Worm (Caenorhabditis elegans) whole organism, L4 larva: ENCODE data around the gene F55H2.5.

Experiments used
- D1046.2 ChIP-seq: fragments of 200-800 bp; sonication (Bioruptor generic); IDR thresholded peaks from 2 replicates; pipeline ENCODE4 v1.3.6; 2022; ENCODE audit warnings: missing genetic modification characterization, missing compliant biosample characterization
- F10B5.3 ChIP-seq: sonication (generic microtip); optimal IDR thresholded peaks from 2 replicates; lab custom pipeline; 2016; ENCODE audit warnings: mild to moderate bottlenecking, missing genetic modification characterization, missing compliant biosample characterization
- F37D6.2 ChIP-seq: sonication (generic microtip); optimal IDR thresholded peaks from 2 replicates; lab custom pipeline; 2016; ENCODE audit warnings: mild to moderate bottlenecking, missing genetic modification characterization, missing compliant biosample characterization
- F44E2.7 ChIP-seq: fragments of 200-800 bp; sonication (Bioruptor generic); IDR thresholded peaks from 2 replicates; pipeline ENCODE4 v2.1.2; 2022; ENCODE audit warnings: missing genetic modification characterization, missing compliant biosample characterization
- F49E8.2 ChIP-seq: sonication (generic microtip); optimal IDR thresholded peaks from 2 replicates; lab custom pipeline; 2016; ENCODE audit warnings: missing compliant biosample characterization, mild to moderate bottlenecking, missing genetic modification characterization, borderline replicate concordance
- Y105C5A.15 ChIP-seq: fragments of 200-800 bp; sonication (Bioruptor generic); IDR thresholded peaks from 2 replicates; pipeline ENCODE4 v1.3.6; 2022; ENCODE audit warnings: missing genetic modification characterization, missing compliant biosample characterization
- Y5F2A.4 ChIP-seq: fragments of 200-800 bp; sonication (Bioruptor generic); optimal IDR thresholded peaks from 2 replicates; lab custom pipeline; 2018; ENCODE audit warnings: mild to moderate bottlenecking, missing genetic modification characterization, missing compliant biosample characterization
- Y75B8A.6 ChIP-seq: fragments of 200-800 bp; sonication (Bioruptor generic); IDR thresholded peaks from 2 replicates; pipeline ENCODE4 v1.3.6; 2022; ENCODE audit warnings: missing genetic modification reagents, missing genetic modification characterization, missing compliant biosample characterization
- ZK337.2 ChIP-seq: fragments of 200-800 bp; sonication (Bioruptor generic); IDR thresholded peaks from 2 replicates; pipeline ENCODE4 v1.3.6; 2022; ENCODE audit warnings: missing genetic modification reagents, missing genetic modification characterization, missing compliant biosample characterization
- arid-1 ChIP-seq: fragments of 200-800 bp; sonication (Bioruptor generic); conservative IDR thresholded peaks from 2 replicates; pipeline ENCODE4 v1.3.6; 2022; ENCODE audit warnings: missing genetic modification reagents, missing genetic modification characterization, missing compliant biosample characterization
- ceh-32 ChIP-seq: sonication (generic microtip); optimal IDR thresholded peaks from 2 replicates; lab custom pipeline; 2016; ENCODE audit warnings: mild to moderate bottlenecking, missing genetic modification characterization, missing compliant biosample characterization; ENCODE audit not compliant: poor library complexity
- ceh-62 ChIP-seq: sonication (generic microtip); optimal IDR thresholded peaks from 2 replicates; lab custom pipeline; 2017; ENCODE audit warnings: missing biosample characterization, missing genetic modification characterization
- ces-1 ChIP-seq: fragments of 150-350 bp; sonication (generic microtip); optimal IDR thresholded peaks from 4 replicates; lab custom pipeline; 2014; ENCODE audit warnings: missing biosample characterization, missing genetic modification reagents, missing genetic modification characterization
- cey-2 ChIP-seq: sonication (generic microtip); optimal IDR thresholded peaks from 3 replicates; lab custom pipeline; 2017; ENCODE audit warnings: missing genetic modification characterization, mild to moderate bottlenecking, missing compliant biosample characterization, antibody characterized with exemption, borderline replicate concordance; ENCODE audit not compliant: insufficient read depth
- daf-12 ChIP-seq: fragments of 150-350 bp; optimal IDR thresholded peaks from 2 replicates; lab custom pipeline; 2014; ENCODE audit warnings: missing biosample characterization, missing genetic modification reagents, missing genetic modification characterization
- dve-1 ChIP-seq: sonication (generic microtip); optimal IDR thresholded peaks from 2 replicates; lab custom pipeline; 2017; ENCODE audit warnings: antibody characterized with exemption, mild to moderate bottlenecking, missing genetic modification characterization, missing compliant biosample characterization; ENCODE audit not compliant: insufficient read depth
- egl-27 ChIP-seq: sonication (generic microtip); optimal IDR thresholded peaks from 3 replicates; lab custom pipeline; 2017; ENCODE audit warnings: missing biosample characterization, missing genetic modification reagents, missing genetic modification characterization
- egl-43 ChIP-seq: fragments of 200-800 bp; sonication (Bioruptor generic); IDR thresholded peaks from 2 replicates; pipeline ENCODE4 v1.3.6; 2022; ENCODE audit warnings: missing genetic modification reagents, missing genetic modification characterization, missing compliant biosample characterization
- fos-1 ChIP-seq: fragments of 150-350 bp; optimal IDR thresholded peaks from 2 replicates; lab custom pipeline; 2014; ENCODE audit warnings: missing biosample characterization, missing genetic modification characterization
- jun-1 ChIP-seq: fragments of 150-350 bp; optimal IDR thresholded peaks from 2 replicates; lab custom pipeline; 2014; ENCODE audit warnings: missing biosample characterization, missing genetic modification reagents, missing genetic modification characterization
- lim-7 ChIP-seq: fragments of 200-800 bp; sonication (Bioruptor generic); IDR thresholded peaks from 2 replicates; pipeline ENCODE4 v1.3.6; 2022; ENCODE audit warnings: missing genetic modification characterization, missing compliant biosample characterization
- lin-1 ChIP-seq: fragments of 200-800 bp; sonication (Bioruptor generic); IDR thresholded peaks from 2 replicates; pipeline ENCODE4 v1.3.6; 2022; ENCODE audit warnings: missing genetic modification reagents, missing genetic modification characterization, missing compliant biosample characterization
- lin-15B ChIP-seq: fragments of 150-350 bp; sonication (generic microtip); optimal IDR thresholded peaks from 3 replicates; lab custom pipeline; 2014; ENCODE audit warnings: missing biosample characterization, missing genetic modification characterization
- lir-3 ChIP-seq: sonication (generic microtip); optimal IDR thresholded peaks from 2 replicates; lab custom pipeline; 2016; ENCODE audit warnings: mild to moderate bottlenecking, missing genetic modification characterization, missing compliant biosample characterization
- lsy-2 ChIP-seq, 2 experiments: fragments of 150-350 bp in 1 of 2; sonication (generic microtip) in 1 of 2; optimal IDR thresholded peaks; 2 replicates each; lab custom pipeline; 2014 to 2017; ENCODE audit warnings: missing biosample characterization in 2 of 2, missing genetic modification characterization in 2 of 2
- mdl-1 ChIP-seq, 2 experiments: fragments of 150-350 bp in 1 of 2; sonication (generic microtip) in 1 of 2; optimal IDR thresholded peaks; 2 replicates each; lab custom pipeline; 2014 to 2017; ENCODE audit warnings: missing biosample characterization in 2 of 2, missing genetic modification characterization in 2 of 2
- mdt-29 ChIP-seq: fragments of 200-800 bp; sonication (Bioruptor generic); IDR thresholded peaks from 2 replicates; pipeline ENCODE4 v1.3.6; 2022; ENCODE audit warnings: missing genetic modification reagents, missing genetic modification characterization, missing compliant biosample characterization
- mes-2 ChIP-seq: sonication (generic microtip); optimal IDR thresholded peaks from 2 replicates; lab custom pipeline; 2016; ENCODE audit warnings: missing genotype, mild to moderate bottlenecking, missing genetic modification characterization, missing compliant biosample characterization; ENCODE audit not compliant: poor library complexity, severe bottlenecking
- mxl-2 ChIP-seq: fragments of 200-800 bp; sonication (Bioruptor generic); conservative IDR thresholded peaks from 2 replicates; pipeline ENCODE4 v1.3.6; 2022; ENCODE audit warnings: missing genetic modification reagents, missing genetic modification characterization, missing compliant biosample characterization
- mxl-3 ChIP-seq: fragments of 200-800 bp; sonication (Bioruptor generic); optimal IDR thresholded peaks from 2 replicates; lab custom pipeline; 2018; ENCODE audit warnings: mild to moderate bottlenecking, missing genetic modification characterization, missing compliant biosample characterization
- nhr-10 ChIP-seq: fragments of 150-350 bp; optimal IDR thresholded peaks from 2 replicates; lab custom pipeline; 2014; ENCODE audit warnings: missing biosample characterization, missing genetic modification characterization
- nhr-237 ChIP-seq: sonication (generic microtip); optimal IDR thresholded peaks from 2 replicates; lab custom pipeline; 2017; ENCODE audit warnings: missing biosample characterization, missing genetic modification characterization
- nhr-25 ChIP-seq: sonication (generic microtip); optimal IDR thresholded peaks from 2 replicates; lab custom pipeline; 2017; ENCODE audit warnings: missing genetic modification characterization, mild to moderate bottlenecking, missing compliant biosample characterization, antibody characterized with exemption, moderate library complexity, borderline replicate concordance; ENCODE audit not compliant: insufficient read depth
- nhr-41 ChIP-seq: fragments of 200-800 bp; sonication (Bioruptor generic); IDR thresholded peaks from 2 replicates; pipeline ENCODE4 v1.3.6; 2022; ENCODE audit warnings: missing genetic modification reagents, missing genetic modification characterization, missing compliant biosample characterization
- nhr-42 ChIP-seq: fragments of 200-800 bp; sonication (Bioruptor generic); IDR thresholded peaks from 2 replicates; pipeline ENCODE4 v1.3.6; 2022; ENCODE audit warnings: missing genetic modification characterization, missing compliant biosample characterization
- nhr-48 ChIP-seq: sonication (generic microtip); optimal IDR thresholded peaks from 2 replicates; lab custom pipeline; 2016; ENCODE audit warnings: mild to moderate bottlenecking, missing genetic modification characterization, missing compliant biosample characterization
- nhr-76 ChIP-seq: fragments of 150-350 bp; optimal IDR thresholded peaks from 2 replicates; lab custom pipeline; 2014; ENCODE audit warnings: missing biosample characterization, missing genetic modification characterization
- nhr-77 ChIP-seq: fragments of 150-350 bp; optimal IDR thresholded peaks from 2 replicates; lab custom pipeline; 2014; ENCODE audit warnings: missing biosample characterization, missing genetic modification characterization
- pha-4 ChIP-seq, 2 experiments: fragments of 150-350 bp in 1 of 2; fragments of 200-800 bp in 1 of 2; sonication (Bioruptor generic) in 1 of 2; IDR thresholded peaks in 1 of 2; optimal IDR thresholded peaks in 1 of 2; 2 replicates each; pipeline versions ENCODE4 v1.3.6 to Lab custom; 2014 to 2022; ENCODE audit warnings: missing genetic modification characterization in 2 of 2, missing genetic modification reagents in 2 of 2, missing biosample characterization in 1 of 2, missing compliant biosample characterization in 1 of 2
- rbr-2 ChIP-seq: sonication (generic microtip); optimal IDR thresholded peaks from 2 replicates; lab custom pipeline; 2016; ENCODE audit warnings: missing genotype, missing genetic modification characterization, missing compliant biosample characterization
- saeg-2 ChIP-seq: fragments of 200-800 bp; sonication (Bioruptor generic); IDR thresholded peaks from 2 replicates; pipeline ENCODE4 v1.3.6; 2022; ENCODE audit warnings: missing genetic modification reagents, missing genetic modification characterization, missing compliant biosample characterization
- sdz-12 ChIP-seq: fragments of 200-800 bp; sonication (Bioruptor generic); optimal IDR thresholded peaks from 2 replicates; lab custom pipeline; 2018; ENCODE audit warnings: mild to moderate bottlenecking, missing genetic modification characterization, missing compliant biosample characterization
- snpc-1.2 ChIP-seq: fragments of 200-800 bp; sonication (Bioruptor generic); IDR thresholded peaks from 2 replicates; pipeline ENCODE4 v1.3.6; 2022; ENCODE audit warnings: missing genetic modification reagents, missing genetic modification characterization, missing compliant biosample characterization
- tag-97 ChIP-seq: fragments of 200-800 bp; sonication (Bioruptor generic); IDR thresholded peaks from 2 replicates; pipeline ENCODE4 v1.3.6; 2022; ENCODE audit warnings: missing genetic modification characterization, missing compliant biosample characterization
- unc-62 ChIP-seq, 3 experiments: fragments of 150-350 bp in 1 of 3; sonication (generic microtip); optimal IDR thresholded peaks in 2 of 3; peaks in 1 of 3; 1 replicate in 1 of 3; 2 replicates in 2 of 3; lab custom pipeline; 2014 to 2017; ENCODE audit warnings: missing biosample characterization in 3 of 3, missing genetic modification characterization in 3 of 3, missing genetic modification reagents in 3 of 3, missing genotype in 1 of 3
- zag-1 ChIP-seq: fragments of 150-350 bp; optimal IDR thresholded peaks from 2 replicates; lab custom pipeline; 2014; ENCODE audit warnings: missing biosample characterization, missing genetic modification characterization
- zfp-3 ChIP-seq: fragments of 200-800 bp; sonication (Bioruptor generic); conservative IDR thresholded peaks from 2 replicates; pipeline ENCODE4 v1.3.6; 2022; ENCODE audit warnings: missing genetic modification reagents, missing genetic modification characterization, missing compliant biosample characterization
- zip-2 ChIP-seq: fragments of 150-350 bp; optimal IDR thresholded peaks from 2 replicates; lab custom pipeline; 2014; ENCODE audit warnings: missing biosample characterization, missing genetic modification characterization

F55H2.5 gene

DNA sequence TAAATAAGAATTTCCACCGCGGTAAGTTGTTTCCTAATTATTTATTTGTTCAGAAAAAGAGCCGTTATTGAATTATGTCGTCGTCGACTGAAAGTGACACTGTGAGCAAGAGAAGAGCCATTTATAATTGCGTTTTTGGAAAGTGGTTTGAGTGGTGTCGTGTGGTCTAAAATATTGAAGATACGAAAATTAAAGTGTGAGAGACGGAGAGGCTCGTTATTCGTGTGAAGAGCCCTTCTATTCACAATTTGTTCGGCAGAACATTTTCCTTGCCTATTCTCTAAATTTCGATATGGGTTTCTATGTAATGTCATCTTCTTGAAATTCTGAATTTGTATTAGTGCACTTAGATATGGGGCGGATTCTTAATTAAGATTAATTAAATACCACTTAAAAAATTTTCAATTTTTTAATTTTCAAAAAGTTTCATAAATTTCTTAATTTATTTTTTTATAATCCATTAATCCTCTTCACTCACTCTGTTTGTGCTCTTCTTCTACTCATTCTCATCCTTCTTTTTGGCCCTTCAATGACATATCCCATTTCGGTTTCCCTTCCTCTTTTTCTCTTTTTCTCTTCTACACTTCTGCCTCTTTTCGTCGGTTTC lies 1.4 kb upstream of the F55H2.5 start:
- TF ChIP-seq mdl-1 (tag; optimal IDR thresholded peaks at IDR 0.05; lab: Kevin White, UChicago) (no peak), F10B5.3 (tag; lab: Kevin White, UChicago) (peak; percentile 23), dve-1 (tag; lab: Kevin White, UChicago) (peak; percentile 6), saeg-2 (GFP tag; lab: Robert Waterston, UW) (peak; percentile 74), nhr-237 (tag; lab: Kevin White, UChicago) (no peak), sdz-12 (GFP tag; lab: Kevin White, UChicago) (peak; percentile 68), egl-27 (no peak), nhr-76 (tag; lab: Kevin White, UChicago) (no peak), lir-3 (no peak), lin-1 (GFP tag; lab: Robert Waterston, UW) (peak; percentile 36; the same call in 1 of the 2 replicates), nhr-10 (tag; lab: Kevin White, UChicago) (no peak), lin-15B (tag; lab: Kevin White, UChicago) (no peak), nhr-77 (tag; lab: Kevin White, UChicago) (no peak), F44E2.7 (GFP tag; lab: Robert Waterston, UW) (no peak), D1046.2 (no peak), daf-12 (tag; lab: Kevin White, UChicago) (no peak), zag-1 (tag; lab: Kevin White, UChicago) (no peak), ceh-62 (tag; lab: Kevin White, UChicago) (no peak), mxl-3 (GFP tag; lab: Kevin White, UChicago) (no peak), zfp-3 (GFP tag; lab: Robert Waterston, UW) (peak; percentile 65; the same call in 1 of the 2 replicates), lim-7 (peak; percentile 61), Y5F2A.4 (GFP tag; lab: Kevin White, UChicago) (no peak), lsy-2 (tag; optimal IDR thresholded peaks at IDR 0.05; lab: Kevin White, UChicago) (peak in 1 of 2 experiments; percentile 23), pha-4 (GFP tag; IDR thresholded peaks at IDR 0.05; lab: Robert Waterston, UW) (peak; percentile 9; the same call in 1 of the 2 replicates), pha-4 (tag; optimal IDR thresholded peaks at IDR 0.05; lab: Kevin White, UChicago) (no peak), ceh-32 (tag; lab: Kevin White, UChicago) (no peak), fos-1 (tag; lab: Kevin White, UChicago) (no peak), mxl-2 (no peak), nhr-48 (no peak), nhr-41 (no peak), ces-1 (GFP tag; lab: Kevin White, UChicago) (peak; percentile 41), jun-1 (tag; lab: Kevin White, UChicago) (no peak), Y105C5A.15 (GFP tag; lab: Robert Waterston, UW) (0 out of 2 replicates have a peak, but pooled peaks have one; percentile 16), zip-2 (tag; lab: Kevin White, UChicago) (no peak), ZK337.2 (GFP tag; lab: Robert Waterston, UW) (no peak), cey-2 (no peak), rbr-2 (tag; lab: Kevin White, UChicago) (peak; percentile 4), tag-97 (GFP tag; lab: Robert Waterston, UW) (no peak), egl-43 (GFP tag; lab: Robert Waterston, UW) (no peak), mes-2 (tag; lab: Kevin White, UChicago) (peak; percentile 11), snpc-1.2 (GFP tag; lab: Robert Waterston, UW) (no peak), Y75B8A.6 (GFP tag; lab: Robert Waterston, UW) (no peak), F37D6.2 (tag; lab: Kevin White, UChicago) (no peak), nhr-42 (0 out of 2 replicates have a peak, but pooled peaks have one; percentile 45), arid-1 (GFP tag; lab: Robert Waterston, UW) (peak; percentile 40; the same call in 1 of the 2 replicates), unc-62 (GFP tag; optimal IDR thresholded peaks at IDR 0.05 in 1 of 2; lab: Kevin White, UChicago) (no peak), unc-62 (tag; optimal IDR thresholded peaks at IDR 0.05; lab: Kevin White, UChicago) (no peak), F49E8.2 (tag; lab: Kevin White, UChicago) (no peak), mdt-29 (GFP tag; lab: Robert Waterston, UW) (no peak), nhr-25 (tag; lab: Kevin White, UChicago) (peak; percentile 9)
